Fruit fly (Drosophila melanogaster) whole organism, embryonic: ENCODE data around the gene Unr.
A peak's percentile ranks its signal among the peaks of the same experiment; 100 is the strongest.

ENCODE experiments used
- Abd-B ChIP-seq: fragments of 200-800 bp; sonication (Bioruptor generic); optimal IDR thresholded peaks from 2 replicates; lab custom pipeline; 2018; ENCODE audit warnings: missing biosample characterization, mild to moderate bottlenecking, missing genetic modification characterization, moderate library complexity
- B-H1 ChIP-seq: fragments of 200-800 bp; sonication (Bioruptor generic); IDR thresholded peaks from 3 replicates; pipeline ENCODE4 v1.3.6; 2022; ENCODE audit warnings: missing biosample characterization, missing genetic modification characterization
- BEAF-32 ChIP-seq: fragments of 200-800 bp; sonication (Bioruptor generic); optimal IDR thresholded peaks from 3 replicates; lab custom pipeline; 2017; ENCODE audit warnings: missing biosample characterization, missing genetic modification characterization, mild to moderate bottlenecking, moderate library complexity, missing genetic modification reagents
- Bdp1 ChIP-seq: fragments of 200-800 bp; sonication (Bioruptor generic); optimal IDR thresholded peaks from 3 replicates; lab custom pipeline; 2016; ENCODE audit warnings: missing biosample characterization, missing genetic modification characterization
- CG10366 ChIP-seq: fragments of 200-800 bp; sonication (Bioruptor generic); IDR thresholded peaks from 2 replicates; pipeline ENCODE4 v1.3.6; 2022; ENCODE audit warnings: missing biosample characterization, missing genetic modification characterization
- CG10431 ChIP-seq: fragments of 200-800 bp; sonication (Bioruptor generic); optimal IDR thresholded peaks from 3 replicates; lab custom pipeline; 2018; ENCODE audit warnings: missing biosample characterization, mild to moderate bottlenecking, missing genetic modification characterization
- CG10543 ChIP-seq: fragments of 200-800 bp; sonication (Bioruptor generic); optimal IDR thresholded peaks from 3 replicates; lab custom pipeline; 2017; ENCODE audit warnings: missing biosample characterization, mild to moderate bottlenecking, missing genetic modification characterization, moderate library complexity
- CG10565 ChIP-seq: fragments of 200-800 bp; sonication (Bioruptor generic); optimal IDR thresholded peaks from 3 replicates; lab custom pipeline; 2016; ENCODE audit warnings: missing biosample characterization, mild to moderate bottlenecking, missing genetic modification characterization
- CG14667 ChIP-seq: fragments of 200-800 bp; sonication (Bioruptor generic); IDR thresholded peaks from 2 replicates; pipeline ENCODE4 v1.3.6; 2022; ENCODE audit warnings: missing biosample characterization, missing genetic modification characterization
- CG14710 ChIP-seq: fragments of 200-800 bp; sonication (Bioruptor generic); optimal IDR thresholded peaks from 3 replicates; lab custom pipeline; 2019; ENCODE audit warnings: missing biosample characterization, mild to moderate bottlenecking, missing genetic modification characterization, moderate library complexity
- CG14965 ChIP-seq: fragments of 200-800 bp; sonication (Bioruptor generic); optimal IDR thresholded peaks from 2 replicates; lab custom pipeline; 2016; ENCODE audit warnings: missing biosample characterization, missing genetic modification characterization, borderline replicate concordance
- CG17361 ChIP-seq: fragments of 200-800 bp; sonication (Bioruptor generic); IDR thresholded peaks from 3 replicates; pipeline ENCODE4 v1.3.6; 2022; ENCODE audit warnings: missing biosample characterization, missing genetic modification characterization
- CG18599 ChIP-seq: fragments of 200-800 bp; sonication (Bioruptor generic); optimal IDR thresholded peaks from 3 replicates; lab custom pipeline; 2017; ENCODE audit warnings: missing biosample characterization, missing genetic modification characterization, mild to moderate bottlenecking, moderate library complexity, missing genetic modification reagents
- CG31224 ChIP-seq: fragments of 200-800 bp; sonication (Bioruptor generic); IDR thresholded peaks from 2 replicates; pipeline ENCODE4 v1.3.6; 2022; ENCODE audit warnings: missing biosample characterization, missing genetic modification characterization
- CG34376 ChIP-seq: fragments of 200-800 bp; sonication (Bioruptor generic); optimal IDR thresholded peaks from 2 replicates; lab custom pipeline; 2018; ENCODE audit warnings: missing biosample characterization, mild to moderate bottlenecking, missing genetic modification characterization
- CG3995 ChIP-seq: fragments of 200-800 bp; sonication (Bioruptor generic); optimal IDR thresholded peaks from 3 replicates; lab custom pipeline; 2016; ENCODE audit warnings: missing biosample characterization, missing genetic modification characterization
- CG5180 ChIP-seq: fragments of 200-800 bp; sonication (Bioruptor generic); optimal IDR thresholded peaks from 3 replicates; lab custom pipeline; 2017; ENCODE audit warnings: missing biosample characterization, missing genetic modification characterization, mild to moderate bottlenecking, moderate library complexity, missing genetic modification reagents
- CG6254 ChIP-seq: fragments of 200-800 bp; sonication (Bioruptor generic); optimal IDR thresholded peaks from 3 replicates; lab custom pipeline; 2017; ENCODE audit warnings: mild to moderate bottlenecking, missing biosample characterization, missing genetic modification reagents, missing genetic modification characterization
- CG8281 ChIP-seq: fragments of 200-800 bp; sonication (Bioruptor generic); optimal IDR thresholded peaks from 2 replicates; lab custom pipeline; 2018; ENCODE audit warnings: missing biosample characterization, mild to moderate bottlenecking, missing genetic modification characterization, moderate library complexity
- CkIIα-i1 ChIP-seq: fragments of 200-800 bp; sonication (Bioruptor generic); IDR thresholded peaks from 2 replicates; pipeline ENCODE4 v1.3.6; 2022; ENCODE audit warnings: missing biosample characterization, missing genetic modification characterization
- Deaf1 ChIP-seq: fragments of 200-800 bp; optimal IDR thresholded peaks from 3 replicates; lab custom pipeline; 2019; ENCODE audit warnings: missing biosample characterization, mild to moderate bottlenecking, missing genetic modification characterization, moderate library complexity
- Drgx ChIP-seq: fragments of 200-800 bp; sonication (Bioruptor generic); IDR thresholded peaks from 2 replicates; pipeline ENCODE4 v1.3.6; 2022; ENCODE audit warnings: missing biosample characterization, missing genetic modification characterization
- E2f1 ChIP-seq: fragments of 200-800 bp; sonication (Bioruptor generic); IDR thresholded peaks from 2 replicates; pipeline ENCODE4 v1.3.6; 2022; ENCODE audit warnings: missing biosample characterization, missing genetic modification characterization
- ERR ChIP-seq: fragments of 200-800 bp; sonication (Bioruptor generic); optimal IDR thresholded peaks from 2 replicates; lab custom pipeline; 2016; ENCODE audit warnings: missing biosample characterization, missing genetic modification characterization
- Eip74EF ChIP-seq, 2 experiments: fragments of 200-800 bp in 1 of 2; fragments of >200 bp in 1 of 2; sonication (Bioruptor generic) in 1 of 2; optimal IDR thresholded peaks; 2 replicates each; lab custom pipeline; 2017 to 2019; ENCODE audit warnings: missing biosample characterization in 2 of 2, missing genetic modification characterization in 2 of 2, mild to moderate bottlenecking in 1 of 2, moderate library complexity in 1 of 2
- Gsc ChIP-seq: fragments of 200-800 bp; sonication (Bioruptor generic); IDR thresholded peaks from 2 replicates; pipeline ENCODE4 v1.3.6; 2022; ENCODE audit warnings: missing biosample characterization, missing genetic modification characterization
- Hand ChIP-seq: fragments of 200-800 bp; sonication (Bioruptor generic); optimal IDR thresholded peaks from 2 replicates; lab custom pipeline; 2017; ENCODE audit warnings: mild to moderate bottlenecking, missing biosample characterization, missing genetic modification reagents, missing genetic modification characterization
- HmgZ ChIP-seq: fragments of 200-800 bp; sonication (Bioruptor generic); optimal IDR thresholded peaks from 2 replicates; lab custom pipeline; 2018; ENCODE audit warnings: missing biosample characterization, mild to moderate bottlenecking, missing genetic modification characterization
- Kr ChIP-seq: fragments of 200-800 bp; sonication (Bioruptor generic); optimal IDR thresholded peaks from 2 replicates; lab custom pipeline; 2017; ENCODE audit warnings: missing biosample characterization, mild to moderate bottlenecking, missing genetic modification characterization
- Lpt ChIP-seq: fragments of >200 bp; optimal IDR thresholded peaks from 2 replicates; lab custom pipeline; 2018; ENCODE audit warnings: missing biosample characterization, missing genetic modification characterization
- NC2α ChIP-seq: fragments of 200-800 bp; sonication (Bioruptor generic); optimal IDR thresholded peaks from 2 replicates; lab custom pipeline; 2016; ENCODE audit warnings: missing biosample characterization, missing genetic modification characterization
- Rfx ChIP-seq: fragments of 200-800 bp; sonication (Bioruptor generic); IDR thresholded peaks from 2 replicates; pipeline ENCODE4 v1.3.6; 2022; ENCODE audit warnings: missing biosample characterization, missing genetic modification characterization
- TFAM ChIP-seq: fragments of 200-800 bp; sonication (Bioruptor generic); optimal IDR thresholded peaks from 2 replicates; lab custom pipeline; 2017; ENCODE audit warnings: missing biosample characterization, missing genetic modification characterization, inconsistent platforms
- cas ChIP-seq: fragments of 200-800 bp; sonication (Bioruptor generic); IDR thresholded peaks from 2 replicates; pipeline ENCODE4 v1.3.6; 2022; ENCODE audit warnings: missing biosample characterization, missing genetic modification characterization
- croc ChIP-seq: fragments of 200-800 bp; sonication (Bioruptor generic); conservative IDR thresholded peaks from 3 replicates; pipeline ENCODE4 v1.3.6; 2022; ENCODE audit warnings: missing biosample characterization, missing genetic modification characterization
- eve ChIP-seq, 2 experiments: fragments of >200 bp; optimal IDR thresholded peaks; 2 replicates each; lab custom pipeline; 2017; ENCODE audit warnings: missing biosample characterization in 2 of 2, missing genetic modification characterization in 2 of 2
- exex ChIP-seq: fragments of 200-800 bp; sonication (Bioruptor generic); optimal IDR thresholded peaks from 4 replicates; lab custom pipeline; 2018; ENCODE audit warnings: missing biosample characterization, mild to moderate bottlenecking, missing genetic modification characterization, moderate library complexity
- gcm2 ChIP-seq: fragments of 200-800 bp; sonication (Bioruptor generic); optimal IDR thresholded peaks from 2 replicates; lab custom pipeline; 2016; ENCODE audit warnings: missing biosample characterization, missing genetic modification characterization
- hbn ChIP-seq: fragments of 200-800 bp; sonication (Bioruptor generic); IDR thresholded peaks from 2 replicates; pipeline ENCODE4 v1.3.6; 2022; ENCODE audit warnings: missing biosample characterization, missing genetic modification characterization; ENCODE audit not compliant: partially characterized antibody
- nom ChIP-seq: fragments of 200-800 bp; sonication (Bioruptor generic); optimal IDR thresholded peaks from 2 replicates; lab custom pipeline; 2017; ENCODE audit warnings: missing biosample characterization, missing genetic modification characterization, mild to moderate bottlenecking, moderate library complexity, missing genetic modification reagents
- oc ChIP-seq: fragments of 200-800 bp; sonication (Bioruptor generic); optimal IDR thresholded peaks from 2 replicates; lab custom pipeline; 2018; ENCODE audit warnings: missing biosample characterization, mild to moderate bottlenecking, missing genetic modification characterization, moderate library complexity
- onecut ChIP-seq: fragments of 200-800 bp; sonication (Bioruptor generic); IDR thresholded peaks from 2 replicates; pipeline ENCODE4 v1.3.6; 2022; ENCODE audit warnings: missing biosample characterization, missing genetic modification characterization
- psq ChIP-seq: fragments of 200-800 bp; sonication (Bioruptor generic); optimal IDR thresholded peaks from 2 replicates; lab custom pipeline; 2017; ENCODE audit warnings: missing biosample characterization, missing genetic modification characterization
- rib ChIP-seq: fragments of 200-800 bp; sonication (Bioruptor generic); IDR thresholded peaks from 2 replicates; pipeline ENCODE4 v1.3.6; 2022; ENCODE audit warnings: missing biosample characterization, missing genetic modification characterization
- run ChIP-seq: fragments of 200-800 bp; sonication (Bioruptor generic); optimal IDR thresholded peaks from 3 replicates; lab custom pipeline; 2018; ENCODE audit warnings: missing biosample characterization, mild to moderate bottlenecking, missing genetic modification characterization
- seq ChIP-seq: fragments of 200-800 bp; sonication (Bioruptor generic); IDR thresholded peaks from 2 replicates; pipeline ENCODE4 v1.3.6; 2022; ENCODE audit warnings: missing biosample characterization, missing genetic modification characterization
- sim ChIP-seq: fragments of 200-800 bp; sonication (Bioruptor generic); IDR thresholded peaks from 2 replicates; pipeline ENCODE4 v1.3.6; 2022; ENCODE audit warnings: missing biosample characterization, missing genetic modification characterization
- slbo ChIP-seq: fragments of 200-800 bp; sonication (Bioruptor generic); IDR thresholded peaks from 2 replicates; pipeline ENCODE4 v1.3.6; 2022; ENCODE audit warnings: missing biosample characterization, missing genetic modification characterization
- toy ChIP-seq: fragments of 200-800 bp; sonication (Bioruptor generic); IDR thresholded peaks from 2 replicates; pipeline ENCODE4 v1.3.6; 2022; ENCODE audit warnings: missing biosample characterization, missing genetic modification characterization
- tx ChIP-seq: fragments of 200-800 bp; sonication (Bioruptor generic); optimal IDR thresholded peaks from 2 replicates; lab custom pipeline; 2016; ENCODE audit warnings: missing biosample characterization, missing genetic modification characterization
- zen ChIP-seq: fragments of 200-800 bp; sonication (Bioruptor generic); optimal IDR thresholded peaks from 3 replicates; lab custom pipeline; 2018; ENCODE audit warnings: missing biosample characterization, mild to moderate bottlenecking, missing genetic modification characterization, moderate library complexity

Unr gene

dm6 chr3L:8452986-8453385 lies 10.8 kb upstream of the Unr start (continued):
- TF ChIP-seq sim (GFP tag; lab: Robert Waterston, UW): no peak
- no peak for TF ChIP-seq Abd-B (GFP tag; lab: Kevin White, UChicago)
- no peak for TF ChIP-seq hbn (GFP tag; lab: Robert Waterston, UW)
- TF ChIP-seq Drgx (GFP tag; lab: Robert Waterston, UW): no peak
- TF ChIP-seq CG31224 (GFP tag; lab: Robert Waterston, UW): no peak
- no peak for TF ChIP-seq CG3995 (GFP tag; lab: Kevin White, UChicago)
- TF ChIP-seq onecut (GFP tag; lab: Robert Waterston, UW): no peak
- TF ChIP-seq E2f1 (GFP tag; lab: Robert Waterston, UW): no peak
- TF ChIP-seq slbo: 0 out of 2 replicates have a peak, but pooled peaks have one; percentile 23
- TF ChIP-seq Hand (GFP tag; lab: Kevin White, UChicago): no peak
- no peak for TF ChIP-seq Lpt
- TF ChIP-seq CG5180: no peak
- no peak for TF ChIP-seq CG8281 (tag; lab: Kevin White, UChicago)
- TF ChIP-seq psq (GFP tag; lab: Kevin White, UChicago): no peak
- TF ChIP-seq Bdp1 (GFP tag; lab: Kevin White, UChicago): no peak
- TF ChIP-seq nom (GFP tag; lab: Kevin White, UChicago): no peak
- no peak for TF ChIP-seq croc (GFP tag; lab: Robert Waterston, UW)
- TF ChIP-seq CG10366 (GFP tag; lab: Robert Waterston, UW): no peak
- no peak for TF ChIP-seq Gsc (GFP tag; lab: Robert Waterston, UW)
- no peak for TF ChIP-seq CG10565 (GFP tag; lab: Kevin White, UChicago)
- TF ChIP-seq zen: peak; percentile 23
- peak; percentile 5 for TF ChIP-seq run (tag; lab: Kevin White, UChicago)
- TF ChIP-seq seq: no peak

dm6 chr3L:8451966-8452620 lies 9.9 kb upstream of the Unr start:
- TF ChIP-seq Kr (peak; percentile 41), CG14710 (no peak), NC2α (no peak), CG14667 (GFP tag; lab: Robert Waterston, UW) (no peak), CG10431 (GFP tag; lab: Kevin White, UChicago) (no peak), toy (GFP tag; lab: Robert Waterston, UW) (no peak), CkIIα-i1 (no peak), CG34376 (GFP tag; lab: Kevin White, UChicago) (no peak), B-H1 (GFP tag; lab: Robert Waterston, UW) (no peak), BEAF-32 (GFP tag; lab: Kevin White, UChicago) (no peak), CG18599 (peak; percentile 1), TFAM (GFP tag; lab: Kevin White, UChicago) (no peak), Deaf1 (peak; percentile 4), ERR (GFP tag; lab: Kevin White, UChicago) (no peak), exex (tag; lab: Kevin White, UChicago) (peak; percentile 89), cas (GFP tag; lab: Robert Waterston, UW) (no peak), gcm2 (GFP tag; lab: Kevin White, UChicago) (no peak), CG14965 (GFP tag; lab: Kevin White, UChicago) (no peak), CG17361 (GFP tag; lab: Robert Waterston, UW) (no peak), tx (GFP tag; lab: Kevin White, UChicago) (no peak), CG10543 (GFP tag; lab: Kevin White, UChicago) (no peak), rib (GFP tag; lab: Robert Waterston, UW) (no peak), Eip74EF (GFP tag; optimal IDR thresholded peaks at IDR 0.05; lab: Kevin White, UChicago) (no peak), CG6254 (no peak), eve (GFP tag; optimal IDR thresholded peaks at IDR 0.05; lab: Kevin White, UChicago) (no peak), oc (peak; percentile 9), HmgZ (tag; lab: Kevin White, UChicago) (no peak), Rfx (GFP tag; lab: Robert Waterston, UW) (no peak)
